Worm (Caenorhabditis elegans) whole organism, L2 larva: ENCODE measurements around the gene F34H10.5.
"Not testable (repeated sequence)": the region's sequence is repeated elsewhere in the genome, so short reads cannot be mapped to it uniquely, and the experiment has no call there.

Experiments used
- C34F6.9 ChIP-seq: fragments of 150-350 bp; optimal IDR thresholded peaks from 2 replicates; lab custom pipeline; 2014; ENCODE audit warnings: missing biosample characterization, missing genetic modification characterization
- F13H6.1 ChIP-seq: sonication (generic microtip); optimal IDR thresholded peaks from 2 replicates; lab custom pipeline; 2016; ENCODE audit warnings: missing genetic modification characterization, missing compliant biosample characterization
- Y55F3AM.14 ChIP-seq: fragments of 200-800 bp; sonication (Bioruptor generic); optimal IDR thresholded peaks from 2 replicates; lab custom pipeline; 2018; ENCODE audit warnings: mild to moderate bottlenecking, missing genetic modification characterization, missing compliant biosample characterization
- alr-1 ChIP-seq: fragments of 150-350 bp; optimal IDR thresholded peaks from 2 replicates; lab custom pipeline; 2014; ENCODE audit warnings: missing biosample characterization, missing genetic modification characterization
- ama-1 ChIP-seq: fragments of 150-350 bp; optimal IDR thresholded peaks from 2 replicates; lab custom pipeline; 2018; ENCODE audit warnings: inconsistent platforms
- blmp-1 ChIP-seq: sonication (generic microtip); optimal IDR thresholded peaks from 2 replicates; lab custom pipeline; 2017; ENCODE audit warnings: missing genetic modification characterization, mild to moderate bottlenecking, missing compliant biosample characterization, antibody characterized with exemption, moderate library complexity; ENCODE audit not compliant: insufficient read depth
- ceh-16 ChIP-seq: fragments of 150-350 bp; optimal IDR thresholded peaks from 2 replicates; lab custom pipeline; 2014; ENCODE audit warnings: missing biosample characterization, missing genetic modification characterization
- ceh-82 ChIP-seq: fragments of 150-350 bp; optimal IDR thresholded peaks from 2 replicates; lab custom pipeline; 2014; ENCODE audit warnings: missing biosample characterization, missing genetic modification characterization
- crh-2 ChIP-seq: sonication (generic microtip); optimal IDR thresholded peaks from 2 replicates; lab custom pipeline; 2017; ENCODE audit warnings: missing biosample characterization, missing genetic modification characterization
- dmd-4 ChIP-seq: sonication (generic microtip); optimal IDR thresholded peaks from 2 replicates; lab custom pipeline; 2017; ENCODE audit warnings: missing biosample characterization, missing genetic modification characterization
- elt-3 ChIP-seq: sonication (generic microtip); optimal IDR thresholded peaks from 2 replicates; lab custom pipeline; 2017; ENCODE audit warnings: missing biosample characterization, missing genetic modification characterization
- fos-1 ChIP-seq: fragments of 150-350 bp; optimal IDR thresholded peaks from 2 replicates; lab custom pipeline; 2014; ENCODE audit warnings: missing biosample characterization, missing genetic modification characterization
- gmeb-1 ChIP-seq: fragments of 150-350 bp; optimal IDR thresholded peaks from 2 replicates; lab custom pipeline; 2014; ENCODE audit warnings: missing biosample characterization, missing genetic modification characterization
- lin-11 ChIP-seq: fragments of 150-350 bp; sonication (generic microtip); optimal IDR thresholded peaks from 2 replicates; lab custom pipeline; 2014; ENCODE audit warnings: missing biosample characterization, missing genetic modification characterization, inconsistent platforms, mixed read lengths
- lin-13 ChIP-seq: fragments of 150-350 bp; optimal IDR thresholded peaks from 2 replicates; lab custom pipeline; 2014; ENCODE audit warnings: missing biosample characterization, missing genetic modification reagents, missing genetic modification characterization
- lsy-2 ChIP-seq, 2 experiments: fragments of 150-350 bp in 1 of 2; sonication (generic microtip) in 1 of 2; optimal IDR thresholded peaks; 2 replicates each; lab custom pipeline; 2014 to 2017; ENCODE audit warnings: missing biosample characterization in 2 of 2, missing genetic modification characterization in 2 of 2
- mab-5 ChIP-seq: fragments of 150-350 bp; optimal IDR thresholded peaks from 2 replicates; lab custom pipeline; 2014; ENCODE audit warnings: missing biosample characterization, missing genetic modification characterization
- mbf-1 ChIP-seq: sonication (generic microtip); optimal IDR thresholded peaks from 2 replicates; lab custom pipeline; 2017; ENCODE audit warnings: missing biosample characterization, missing genetic modification characterization
- mdl-1 ChIP-seq, 2 experiments: fragments of 150-350 bp in 1 of 2; sonication (generic microtip) in 1 of 2; optimal IDR thresholded peaks; 2 replicates each; lab custom pipeline; 2017; ENCODE audit warnings: missing biosample characterization in 2 of 2, missing genetic modification characterization in 2 of 2
- nhr-10 ChIP-seq: sonication (generic microtip); optimal IDR thresholded peaks from 2 replicates; lab custom pipeline; 2017; ENCODE audit warnings: missing biosample characterization, missing genetic modification characterization
- nhr-11 ChIP-seq: fragments of 150-350 bp; optimal IDR thresholded peaks from 2 replicates; lab custom pipeline; 2014; ENCODE audit warnings: missing biosample characterization, missing genetic modification characterization
- nhr-129 ChIP-seq: fragments of 150-350 bp; optimal IDR thresholded peaks from 2 replicates; lab custom pipeline; 2014; ENCODE audit warnings: missing biosample characterization, missing genetic modification characterization
- nhr-21 ChIP-seq: fragments of 150-350 bp; optimal IDR thresholded peaks from 2 replicates; lab custom pipeline; 2014; ENCODE audit warnings: missing biosample characterization, missing genetic modification characterization
- nhr-23 ChIP-seq: fragments of 150-350 bp; optimal IDR thresholded peaks from 2 replicates; lab custom pipeline; 2014; ENCODE audit warnings: missing biosample characterization, missing genetic modification reagents, missing genetic modification characterization
- nhr-237 ChIP-seq: fragments of 150-350 bp; optimal IDR thresholded peaks from 2 replicates; lab custom pipeline; 2014; ENCODE audit warnings: missing biosample characterization, missing genetic modification characterization
- nhr-25 ChIP-seq: fragments of 150-350 bp; sonication (generic microtip); optimal IDR thresholded peaks from 3 replicates; lab custom pipeline; 2014; ENCODE audit warnings: missing biosample characterization, missing genetic modification characterization
- nhr-6 ChIP-seq: fragments of 150-350 bp; optimal IDR thresholded peaks from 2 replicates; lab custom pipeline; 2014; ENCODE audit warnings: missing biosample characterization, missing genetic modification characterization
- nhr-77 ChIP-seq: fragments of 150-350 bp; optimal IDR thresholded peaks from 2 replicates; lab custom pipeline; 2014; ENCODE audit warnings: missing biosample characterization, missing genetic modification characterization
- peb-1 ChIP-seq: fragments of 150-350 bp; optimal IDR thresholded peaks from 2 replicates; lab custom pipeline; 2014; ENCODE audit warnings: missing biosample characterization, missing genetic modification characterization
- sem-4 ChIP-seq: fragments of 150-350 bp; optimal IDR thresholded peaks from 2 replicates; lab custom pipeline; 2014; ENCODE audit warnings: missing biosample characterization, missing genetic modification reagents, missing genetic modification characterization
- skn-1 ChIP-seq: sonication (generic microtip); optimal IDR thresholded peaks from 2 replicates; lab custom pipeline; 2017; ENCODE audit warnings: missing biosample characterization, missing genetic modification characterization
- sma-3 ChIP-seq: sonication (generic microtip); optimal IDR thresholded peaks from 2 replicates; lab custom pipeline; 2016; ENCODE audit warnings: missing genetic modification reagents, missing genetic modification characterization, missing compliant biosample characterization
- sma-9 ChIP-seq, 2 experiments: fragments of 150-350 bp in 1 of 2; sonication (generic microtip) in 1 of 2; optimal IDR thresholded peaks; 2 replicates each; lab custom pipeline; 2014 to 2016; ENCODE audit warnings: missing genetic modification characterization in 2 of 2, mild to moderate bottlenecking in 1 of 2, missing biosample characterization in 1 of 2, missing compliant biosample characterization in 1 of 2, missing genetic modification reagents in 1 of 2, moderate library complexity in 1 of 2
- snpc-4 ChIP-seq: fragments of 150-350 bp; optimal IDR thresholded peaks from 2 replicates; lab custom pipeline; 2014; ENCODE audit warnings: missing biosample characterization, missing genetic modification characterization
- unc-39 ChIP-seq: fragments of 150-350 bp; optimal IDR thresholded peaks from 2 replicates; lab custom pipeline; 2014; ENCODE audit warnings: missing biosample characterization, missing genetic modification characterization
- unc-55 ChIP-seq: fragments of 150-350 bp; sonication (generic microtip); optimal IDR thresholded peaks from 3 replicates; lab custom pipeline; 2014; ENCODE audit warnings: missing biosample characterization, missing genetic modification reagents, missing genetic modification characterization
- unc-62 ChIP-seq: fragments of 150-350 bp; optimal IDR thresholded peaks from 2 replicates; lab custom pipeline; 2014; ENCODE audit warnings: missing biosample characterization, missing genetic modification reagents, missing genetic modification characterization
- zag-1 ChIP-seq: fragments of 150-350 bp; optimal IDR thresholded peaks from 2 replicates; lab custom pipeline; 2014; ENCODE audit warnings: missing biosample characterization, missing genetic modification characterization
- ztf-1 ChIP-seq: fragments of 200-800 bp; sonication (Bioruptor generic); conservative IDR thresholded peaks from 2 replicates; pipeline ENCODE4 v1.3.6; 2022; ENCODE audit warnings: missing genetic modification characterization, missing compliant biosample characterization
- ztf-11 ChIP-seq: sonication (generic microtip); optimal IDR thresholded peaks from 2 replicates; lab custom pipeline; 2017; ENCODE audit warnings: missing biosample characterization, missing genetic modification characterization
- ztf-4 ChIP-seq: fragments of 150-350 bp; optimal IDR thresholded peaks from 2 replicates; lab custom pipeline; 2014; ENCODE audit warnings: missing biosample characterization, missing genetic modification characterization

Gene F34H10.5

ce11 chrX:9625824-9626223 lies 9.7 kb upstream of the F34H10.5 start, which contains the start of gene F34H10.1:
TSS of gene F34H10.1 (plus strand) at chrX:9626124.
- not testable (repeated sequence) for TF ChIP-seq unc-55 (GFP tag; lab: Kevin White, UChicago); F13H6.1 (tag; lab: Kevin White, UChicago); fos-1 (tag; lab: Kevin White, UChicago)

DNA sequence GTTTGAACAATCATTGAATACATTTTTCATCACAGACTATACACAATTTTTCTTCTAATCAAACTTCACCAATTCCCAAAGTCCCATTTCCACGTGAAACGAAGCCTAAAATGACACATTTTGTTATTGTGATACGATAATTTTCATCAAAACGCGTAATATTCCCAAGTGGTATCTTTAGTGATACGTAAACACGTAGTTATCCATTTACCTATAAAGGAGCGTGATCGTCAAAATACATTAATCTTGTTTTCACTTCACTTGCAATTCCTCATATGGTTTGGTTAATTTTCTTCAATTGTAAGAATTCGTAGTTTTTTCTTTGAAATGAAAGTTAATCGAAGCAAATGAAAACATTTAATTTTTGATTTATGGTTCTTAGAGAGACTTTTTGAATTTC lies 5.9 kb upstream of the F34H10.5 start:
- TF ChIP-seq mdl-1 (tag; optimal IDR thresholded peaks at IDR 0.05; lab: Kevin White, UChicago) (no peak), nhr-25 (tag; lab: Kevin White, UChicago) (no peak), sem-4 (no peak), ceh-82 (tag; lab: Kevin White, UChicago) (no peak), skn-1 (tag; lab: Kevin White, UChicago) (no peak), unc-62 (GFP tag; lab: Kevin White, UChicago) (no peak), nhr-6 (tag; lab: Kevin White, UChicago) (no peak), snpc-4 (tag; lab: Kevin White, UChicago) (no peak), nhr-10 (tag; lab: Kevin White, UChicago) (no peak), ztf-1 (GFP tag; lab: Robert Waterston, UW) (no peak), mbf-1 (tag; lab: Kevin White, UChicago) (no peak), elt-3 (tag; lab: Kevin White, UChicago) (no peak), fos-1 (tag; lab: Kevin White, UChicago) (no peak), unc-55 (GFP tag; lab: Kevin White, UChicago) (no peak)

ce11 chrX:9634925-9635324 lies 551 bp upstream of the F34H10.5 start, which contains the start of gene F34H10.3:
TSS of gene F34H10.3 (minus strand) at chrX:9635025.
- no peak for TF ChIP-seq nhr-25 (tag; lab: Kevin White, UChicago)
- TF ChIP-seq sma-3 (GFP tag; lab: Kevin White, UChicago): no peak

DNA sequence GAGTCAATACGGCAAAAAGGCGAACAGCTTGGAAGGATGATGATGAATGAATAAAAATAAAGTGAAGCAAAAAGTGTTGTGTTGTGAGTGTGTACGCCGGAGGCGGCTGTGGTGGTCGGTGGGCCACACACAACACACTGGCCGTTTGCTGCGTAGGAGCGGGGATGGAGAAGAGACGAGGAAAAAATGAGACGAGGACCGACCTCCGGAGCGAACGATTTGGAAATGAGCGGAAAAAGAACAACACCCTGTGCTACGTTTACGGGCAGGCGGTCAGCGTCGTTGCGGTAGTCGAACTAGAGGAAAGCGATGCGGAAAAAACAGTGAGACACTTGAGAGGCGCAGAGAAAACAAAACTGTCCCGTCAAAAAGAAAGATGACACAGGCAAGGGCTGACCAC lies 1.7 kb downstream of the F34H10.5 start:
- TF ChIP-seq mab-5 (tag; lab: Kevin White, UChicago) (no peak), fos-1 (tag; lab: Kevin White, UChicago) (peak; percentile 29), sma-9 (GFP tag; optimal IDR thresholded peaks at IDR 0.05; lab: Kevin White, UChicago) (peak; percentile 5), sma-9 (tag; optimal IDR thresholded peaks at IDR 0.05; lab: Kevin White, UChicago) (no peak), peb-1 (tag; lab: Kevin White, UChicago) (peak; percentile 34)

ce11 chrX:9637700-9638099 lies 2.2 kb downstream of the F34H10.5 start:
- TF ChIP-seq sma-3 (GFP tag; lab: Kevin White, UChicago) (peak; percentile 30), C34F6.9 (tag; lab: Kevin White, UChicago) (peak; percentile 21), mbf-1 (tag; lab: Kevin White, UChicago) (no peak), lin-13 (GFP tag; lab: Kevin White, UChicago) (peak; percentile 40), sma-9 (GFP tag; optimal IDR thresholded peaks at IDR 0.05; lab: Kevin White, UChicago) (peak; percentile 67), sma-9 (tag; optimal IDR thresholded peaks at IDR 0.05; lab: Kevin White, UChicago) (no peak), ztf-4 (peak; percentile 18), nhr-237 (tag; lab: Kevin White, UChicago) (no peak), nhr-11 (tag; lab: Kevin White, UChicago) (peak; percentile 44), ztf-1 (GFP tag; lab: Robert Waterston, UW) (no peak), nhr-25 (tag; lab: Kevin White, UChicago) (peak; percentile 18), zag-1 (tag; lab: Kevin White, UChicago) (no peak), snpc-4 (tag; lab: Kevin White, UChicago) (no peak), lin-11 (tag; lab: Kevin White, UChicago) (no peak), lsy-2 (tag; optimal IDR thresholded peaks at IDR 0.05; lab: Kevin White, UChicago) (peak in 1 of 2 experiments; percentile 27), Y55F3AM.14 (GFP tag; lab: Kevin White, UChicago) (no peak), nhr-129 (tag; lab: Kevin White, UChicago) (peak; percentile 62), fos-1 (tag; lab: Kevin White, UChicago) (peak; percentile 15), nhr-10 (tag; lab: Kevin White, UChicago) (no peak), mab-5 (tag; lab: Kevin White, UChicago) (no peak), alr-1 (tag; lab: Kevin White, UChicago) (no peak), crh-2 (tag; lab: Kevin White, UChicago) (peak; percentile 37), gmeb-1 (no peak), nhr-23 (tag; lab: Kevin White, UChicago) (no peak), elt-3 (tag; lab: Kevin White, UChicago) (no peak), skn-1 (tag; lab: Kevin White, UChicago) (no peak), ceh-16 (tag; lab: Kevin White, UChicago) (no peak), unc-39 (tag; lab: Kevin White, UChicago) (no peak), mdl-1 (tag; optimal IDR thresholded peaks at IDR 0.05; lab: Kevin White, UChicago) (no peak), F13H6.1 (tag; lab: Kevin White, UChicago) (peak; percentile 21), sem-4 (peak; percentile 12), ztf-11 (tag; lab: Kevin White, UChicago) (no peak), blmp-1 (tag; lab: Kevin White, UChicago) (no peak), nhr-21 (tag; lab: Kevin White, UChicago) (peak; percentile 49), dmd-4 (tag; lab: Kevin White, UChicago) (no peak), ama-1 (lab: Kevin White, UChicago) (no peak), nhr-77 (tag; lab: Kevin White, UChicago) (no peak), nhr-6 (tag; lab: Kevin White, UChicago) (no peak), ceh-82 (tag; lab: Kevin White, UChicago) (no peak), unc-62 (GFP tag; lab: Kevin White, UChicago) (no peak)
